Worm (Caenorhabditis elegans) whole organism, L1 larva: Measurements from ENCODE around the gene W08F4.7.
A peak's percentile ranks its signal among the peaks of the same experiment; 100 is the strongest.

ENCODE experiments used
- C04F5.9 ChIP-seq: sonication (generic microtip); optimal IDR thresholded peaks from 2 replicates; lab custom pipeline; 2016; ENCODE audit warnings: missing genetic modification characterization, missing compliant biosample characterization
- blmp-1 ChIP-seq: fragments of 150-350 bp; optimal IDR thresholded peaks from 2 replicates; lab custom pipeline; 2014; ENCODE audit warnings: missing biosample characterization, missing genetic modification characterization
- ceh-63 ChIP-seq: fragments of 200-800 bp; sonication (Bioruptor generic); optimal IDR thresholded peaks from 2 replicates; lab custom pipeline; 2018; ENCODE audit warnings: mild to moderate bottlenecking, missing genetic modification characterization, missing compliant biosample characterization
- ceh-82 ChIP-seq, 3 experiments: fragments of 150-350 bp in 1 of 3; sonication (generic microtip) in 2 of 3; optimal IDR thresholded peaks; 2 replicates each; lab custom pipeline; 2014 to 2017; ENCODE audit warnings: missing biosample characterization in 3 of 3, missing genetic modification characterization in 3 of 3
- efl-1 ChIP-seq, 4 experiments: fragments of 150-350 bp; optimal IDR thresholded peaks in 3 of 4; peaks in 1 of 4; 1 replicate in 1 of 4; 2 replicates in 3 of 4; lab custom pipeline; 2014; ENCODE audit warnings: missing biosample characterization in 2 of 4, missing genetic modification characterization in 2 of 4, missing genetic modification reagents in 2 of 4
- egl-13 ChIP-seq: sonication (generic microtip); optimal IDR thresholded peaks from 2 replicates; lab custom pipeline; 2016; ENCODE audit warnings: missing genotype, missing genetic modification reagents, missing genetic modification characterization, missing compliant biosample characterization
- fkh-10 ChIP-seq: sonication (generic microtip); optimal IDR thresholded peaks from 2 replicates; lab custom pipeline; 2017; ENCODE audit warnings: missing biosample characterization, missing genetic modification reagents, missing genetic modification characterization
- hlh-4 ChIP-seq: sonication (generic microtip); optimal IDR thresholded peaks from 2 replicates; lab custom pipeline; 2016; ENCODE audit warnings: mild to moderate bottlenecking, missing genetic modification characterization, missing compliant biosample characterization
- irx-1 ChIP-seq: sonication (generic microtip); optimal IDR thresholded peaks from 2 replicates; lab custom pipeline; 2016; ENCODE audit warnings: missing genetic modification characterization, missing compliant biosample characterization
- isw-1 ChIP-seq: fragments of 200-800 bp; sonication (Bioruptor generic); IDR thresholded peaks from 2 replicates; pipeline ENCODE4 v1.3.6; 2022; ENCODE audit warnings: missing genetic modification characterization, missing compliant biosample characterization
- lin-35 ChIP-seq, 2 experiments: fragments of 150-350 bp; optimal IDR thresholded peaks; 2 replicates each; lab custom pipeline; 2014; ENCODE audit warnings: missing biosample characterization in 2 of 2, missing genetic modification characterization in 2 of 2, missing genetic modification reagents in 2 of 2
- lsy-2 ChIP-seq, 2 experiments: fragments of 150-350 bp; optimal IDR thresholded peaks; 2 replicates each; lab custom pipeline; 2014; ENCODE audit warnings: missing biosample characterization in 2 of 2, missing genetic modification characterization in 2 of 2
- mdl-1 ChIP-seq, 2 experiments: fragments of 150-350 bp; optimal IDR thresholded peaks; 2 replicates each; lab custom pipeline; 2014 to 2017; ENCODE audit warnings: missing biosample characterization in 2 of 2, missing genetic modification characterization in 2 of 2, inconsistent platforms in 1 of 2
- nhr-12 ChIP-seq: sonication (generic microtip); optimal IDR thresholded peaks from 2 replicates; lab custom pipeline; 2017; ENCODE audit warnings: missing biosample characterization, missing genetic modification characterization
- nhr-20 ChIP-seq: sonication (generic microtip); optimal IDR thresholded peaks from 2 replicates; lab custom pipeline; 2016; ENCODE audit warnings: mild to moderate bottlenecking, missing genetic modification characterization, missing compliant biosample characterization
- nhr-237 ChIP-seq: fragments of 150-350 bp; optimal IDR thresholded peaks from 2 replicates; lab custom pipeline; 2014; ENCODE audit warnings: missing biosample characterization, missing genetic modification characterization
- nhr-47 ChIP-seq: sonication (generic microtip); optimal IDR thresholded peaks from 2 replicates; lab custom pipeline; 2016; ENCODE audit warnings: mild to moderate bottlenecking, missing genetic modification characterization, moderate library complexity, missing compliant biosample characterization
- nhr-71 ChIP-seq: sonication (generic microtip); optimal IDR thresholded peaks from 2 replicates; lab custom pipeline; 2016; ENCODE audit warnings: mild to moderate bottlenecking, missing genetic modification characterization, moderate library complexity, missing compliant biosample characterization
- nhr-77 ChIP-seq: fragments of 150-350 bp; optimal IDR thresholded peaks from 2 replicates; lab custom pipeline; 2014; ENCODE audit warnings: missing biosample characterization, missing genetic modification characterization
- nhr-85 ChIP-seq: sonication (generic microtip); peaks from one replicate; lab custom pipeline; 2016; ENCODE audit warnings: missing genetic modification characterization, inconsistent platforms, missing compliant biosample characterization
- pax-3 ChIP-seq: fragments of 200-800 bp; sonication (Bioruptor generic); optimal IDR thresholded peaks from 2 replicates; lab custom pipeline; 2018; ENCODE audit warnings: mild to moderate bottlenecking, missing genetic modification characterization, moderate library complexity, missing compliant biosample characterization
- rnt-1 ChIP-seq: sonication (generic microtip); optimal IDR thresholded peaks from 2 replicates; lab custom pipeline; 2016; ENCODE audit warnings: mild to moderate bottlenecking, missing genetic modification characterization, moderate library complexity, missing compliant biosample characterization
- skn-1 ChIP-seq: fragments of 150-350 bp; optimal IDR thresholded peaks from 2 replicates; lab custom pipeline; 2014; ENCODE audit warnings: missing biosample characterization, missing genetic modification characterization
- snu-23 ChIP-seq: sonication (generic microtip); optimal IDR thresholded peaks from 2 replicates; lab custom pipeline; 2016; ENCODE audit warnings: missing genetic modification characterization, missing compliant biosample characterization
- sptf-1 ChIP-seq: fragments of 150-350 bp; optimal IDR thresholded peaks from 2 replicates; lab custom pipeline; 2014; ENCODE audit warnings: missing biosample characterization, missing genetic modification characterization
- sup-37 ChIP-seq: fragments of 200-800 bp; sonication (Bioruptor generic); optimal IDR thresholded peaks from 2 replicates; lab custom pipeline; 2018; ENCODE audit warnings: mild to moderate bottlenecking, missing genetic modification characterization, missing compliant biosample characterization
- tbx-2 ChIP-seq: sonication (generic microtip); optimal IDR thresholded peaks from 2 replicates; lab custom pipeline; 2016; ENCODE audit warnings: missing genetic modification characterization, missing compliant biosample characterization
- tlp-1 ChIP-seq: fragments of 150-350 bp; optimal IDR thresholded peaks from 2 replicates; lab custom pipeline; 2014; ENCODE audit warnings: missing biosample characterization, missing genetic modification characterization
- unc-98 ChIP-seq: fragments of 200-800 bp; sonication (Bioruptor generic); IDR thresholded peaks from 2 replicates; pipeline ENCODE4 v1.3.6; 2022; ENCODE audit warnings: missing genetic modification characterization, missing compliant biosample characterization
- zip-4 ChIP-seq: fragments of 200-800 bp; sonication (Bioruptor generic); optimal IDR thresholded peaks from 2 replicates; lab custom pipeline; 2018; ENCODE audit warnings: mild to moderate bottlenecking, missing genetic modification characterization, moderate library complexity, missing compliant biosample characterization

The W08F4.7 gene

ce11 chrII:578803-579202, 1.3 kb upstream of the W08F4.7 start:
- no peak for TF ChIP-seq efl-1 (optimal IDR thresholded peaks at IDR 0.05; lab: Kevin White, UChicago)
- TF ChIP-seq efl-1 (GFP tag; optimal IDR thresholded peaks at IDR 0.05 in 1 of 2; lab: Kevin White, UChicago), result peak in 1 of 2 experiments; percentile 89
- TF ChIP-seq zip-4 (GFP tag; lab: Kevin White, UChicago), result no peak
- TF ChIP-seq ceh-63 (GFP tag; lab: Kevin White, UChicago), result no peak
- no peak for TF ChIP-seq nhr-71 (tag; lab: Kevin White, UChicago)
- no peak for TF ChIP-seq nhr-12
- TF ChIP-seq, all 84 proteins: peak for 1

- TF ChIP-seq irx-1 (no peak), blmp-1 (peak; percentile 90), nhr-77 (tag; lab: Kevin White, UChicago) (no peak), egl-13 (no peak), unc-98 (GFP tag; lab: Robert Waterston, UW) (no peak), snu-23 (GFP tag; lab: Kevin White, UChicago) (no peak), C04F5.9 (tag; lab: Kevin White, UChicago) (no peak), nhr-85 (tag; lab: Kevin White, UChicago) (peak; percentile 81)
Observed at ce11 chrII:574064-574463, 3.5 kb downstream of the W08F4.7 start.

ce11 chrII:572010-572409, 5.5 kb downstream of the W08F4.7 start, which contains the start of gene mlt-8:
Gene mlt-8 (minus strand): TSS chrII:572110.
- TF ChIP-seq nhr-237 (tag; lab: Kevin White, UChicago) (no peak), blmp-1 (peak; percentile 17)

- TF ChIP-seq unc-98 (GFP tag; lab: Robert Waterston, UW), result no peak
- no peak for TF ChIP-seq sup-37 (GFP tag; lab: Kevin White, UChicago)
- TF ChIP-seq pax-3 (tag; lab: Kevin White, UChicago), result no peak
- TF ChIP-seq nhr-12, result no peak
- TF ChIP-seq nhr-237 (tag; lab: Kevin White, UChicago), result no peak
Observed at ce11 chrII:568776-569175, 8.8 kb downstream of the W08F4.7 start, which contains the start of gene W08F4.5. Gene W08F4.5 (minus strand): TSS chrII:568876.

ce11 chrII:556185-556584, 21.3 kb downstream of the W08F4.7 start, which contains the start of the genes C09E8.1 and C09E8.6:
Gene C09E8.1 (plus strand): TSS chrII:556485.
Gene C09E8.6 (plus strand): TSS chrII:556497.
- TF ChIP-seq lsy-2 (tag; optimal IDR thresholded peaks at IDR 0.05; lab: Kevin White, UChicago), result no peak
- TF ChIP-seq nhr-47, result no peak
- no peak for TF ChIP-seq hlh-4
- no peak for TF ChIP-seq isw-1 (GFP tag; lab: Robert Waterston, UW)
- TF ChIP-seq sptf-1 (tag; lab: Kevin White, UChicago), result no peak
- no peak for TF ChIP-seq C04F5.9 (tag; lab: Kevin White, UChicago)
- TF ChIP-seq tlp-1 (tag; lab: Kevin White, UChicago), result no peak
- no peak for TF ChIP-seq tbx-2 (tag; lab: Kevin White, UChicago)
- no peak for TF ChIP-seq mdl-1 (tag; optimal IDR thresholded peaks at IDR 0.05; lab: Kevin White, UChicago)
- no peak for TF ChIP-seq irx-1
- TF ChIP-seq nhr-20 (tag; lab: Kevin White, UChicago), result no peak
- no peak for TF ChIP-seq zip-4 (GFP tag; lab: Kevin White, UChicago)
- TF ChIP-seq fkh-10, result no peak
- no peak for TF ChIP-seq ceh-82 (tag; optimal IDR thresholded peaks at IDR 0.05; lab: Kevin White, UChicago)

ce11 chrII:555371-555770, 22.2 kb downstream of the W08F4.7 start:
- TF ChIP-seq lin-35 (GFP tag; optimal IDR thresholded peaks at IDR 0.05; lab: Kevin White, UChicago) (peak in 1 of 2 experiments; percentile 0), efl-1 (optimal IDR thresholded peaks at IDR 0.05; lab: Kevin White, UChicago) (peak in 1 of 2 experiments; percentile 13), efl-1 (GFP tag; optimal IDR thresholded peaks at IDR 0.05 in 1 of 2; lab: Kevin White, UChicago) (peak in 1 of 2 experiments; percentile 77), lsy-2 (tag; optimal IDR thresholded peaks at IDR 0.05; lab: Kevin White, UChicago) (peak in 1 of 2 experiments; percentile 20), rnt-1 (tag; lab: Kevin White, UChicago) (no peak), skn-1 (tag; lab: Kevin White, UChicago) (peak; percentile 24)
